Fruit fly (Drosophila melanogaster) Kc167 (cell line): Measurements from ENCODE around the gene Wdr24.

Source experiments
- Myc ChIP-seq: fragments of >200 bp; optimal IDR thresholded peaks from 2 replicates; lab custom pipeline; 2017; ENCODE audit warnings: missing external identifiers
- Sin3A ChIP-seq: fragments of >200 bp; optimal IDR thresholded peaks from 2 replicates; lab custom pipeline; 2018; ENCODE audit warnings: missing external identifiers
- h ChIP-seq: fragments of >200 bp; optimal IDR thresholded peaks from 3 replicates; lab custom pipeline; 2018; ENCODE audit warnings: missing external identifiers
- psq ChIP-seq: fragments of >200 bp; optimal IDR thresholded peaks from 2 replicates; lab custom pipeline; 2017; ENCODE audit warnings: missing external identifiers
- ttk ChIP-seq: sonication (Bioruptor generic); optimal IDR thresholded peaks from 2 replicates; lab custom pipeline; 2017; ENCODE audit warnings: missing external identifiers

DNA sequence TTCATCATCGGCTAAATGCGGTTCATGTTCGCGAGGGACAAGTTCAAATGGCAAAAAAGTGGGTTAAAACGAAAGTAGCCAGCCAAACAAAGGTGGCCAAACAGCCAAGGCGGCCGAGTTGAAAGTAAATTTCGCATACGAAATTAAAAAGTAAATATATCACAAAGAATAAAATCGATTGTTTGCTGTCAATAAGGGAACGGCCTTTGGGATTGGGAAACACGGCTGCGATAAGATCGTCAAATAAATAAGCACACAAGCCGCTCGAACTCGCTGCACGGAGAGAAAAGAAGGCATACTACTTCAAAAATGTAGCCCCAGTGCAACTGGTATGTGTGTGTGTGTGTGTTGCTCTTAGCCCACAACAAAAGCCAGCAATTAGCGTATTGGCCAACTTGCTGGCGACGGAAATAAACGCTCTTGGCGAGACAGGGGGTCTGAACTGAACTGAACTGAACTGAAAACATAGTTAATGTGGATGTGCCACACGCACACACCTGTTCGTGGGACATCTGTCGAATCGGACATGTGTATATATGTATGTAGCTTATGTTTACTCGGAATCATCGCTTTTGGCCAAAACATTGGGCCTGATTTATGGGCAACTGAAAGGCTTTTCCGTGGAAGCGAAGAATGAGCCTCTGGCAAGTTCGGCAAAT lies 43.1 kb upstream of the Wdr24 start:
- TF ChIP-seq psq (lab: Kevin White, UChicago) (no peak), Sin3A (lab: Kevin White, UChicago) (no peak), ttk (lab: Kevin White, UChicago) (no peak), h (lab: Kevin White, UChicago) (no peak), Myc (no peak)
